Worm (Caenorhabditis elegans) whole organism, L3 larva: ENCODE measurements around the gene F26F12.5.

Experiments used
- R02D3.7 ChIP-seq: fragments of 150-350 bp; optimal IDR thresholded peaks from 2 replicates; lab custom pipeline; 2014; ENCODE audit warnings: missing biosample characterization, missing genetic modification characterization
- lin-39 ChIP-seq: fragments of 150-350 bp; optimal IDR thresholded peaks from 2 replicates; lab custom pipeline; 2018; ENCODE audit warnings: missing biosample characterization, missing genetic modification reagents, missing genetic modification characterization
- mml-1 ChIP-seq: fragments of 150-350 bp; sonication (generic microtip); optimal IDR thresholded peaks from 3 replicates; lab custom pipeline; 2014; ENCODE audit warnings: missing biosample characterization, missing genetic modification characterization
- nhr-237 ChIP-seq: fragments of 150-350 bp; optimal IDR thresholded peaks from 2 replicates; lab custom pipeline; 2014; ENCODE audit warnings: missing biosample characterization, missing genetic modification characterization
- nhr-76 ChIP-seq: fragments of 150-350 bp; sonication (generic microtip); optimal IDR thresholded peaks from 5 replicates; lab custom pipeline; 2014; ENCODE audit warnings: missing biosample characterization, missing genetic modification characterization
- pqm-1 ChIP-seq: fragments of 150-350 bp; optimal IDR thresholded peaks from 2 replicates; lab custom pipeline; 2017; ENCODE audit warnings: missing biosample characterization, missing genetic modification characterization, inconsistent platforms
- ztf-11 ChIP-seq: fragments of 150-350 bp; optimal IDR thresholded peaks from 2 replicates; lab custom pipeline; 2014; ENCODE audit warnings: missing biosample characterization, missing genetic modification characterization

DNA sequence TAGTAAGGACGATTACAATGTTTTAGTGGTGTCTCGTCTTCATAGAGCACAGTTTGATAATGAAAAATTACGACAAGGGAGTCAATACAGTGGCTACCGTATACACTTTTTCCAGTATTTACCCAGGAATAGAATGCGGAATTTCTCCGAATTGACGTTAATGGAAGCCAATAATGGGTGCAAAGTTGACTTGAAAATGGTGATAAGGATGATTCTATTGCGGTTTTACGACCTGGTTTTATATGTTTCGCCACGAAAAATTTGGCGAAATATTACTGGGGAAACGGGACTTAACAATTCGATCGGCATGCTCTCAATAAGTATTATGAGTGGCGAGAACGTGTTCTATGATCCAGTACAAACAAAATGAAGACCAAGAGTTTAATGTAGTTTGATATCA is 45.1 kb downstream of the F26F12.5 start:
- TF ChIP-seq lin-39 (tag; lab: Kevin White, UChicago) (no peak), mml-1 (tag; lab: Kevin White, UChicago) (no peak), nhr-237 (tag; lab: Kevin White, UChicago) (no peak), pqm-1 (tag; lab: Kevin White, UChicago) (peak; percentile 58), ztf-11 (tag; lab: Kevin White, UChicago) (no peak), R02D3.7 (no peak), nhr-76 (tag; lab: Kevin White, UChicago) (no peak)
